Worm (Caenorhabditis elegans) whole organism, dauer: ENCODE measurements around the gene T07C12.10.
"Not testable (repeated sequence)": the region's sequence is repeated elsewhere in the genome, so short reads cannot be mapped to it uniquely, and the experiment has no call there.

Source experiments
- unc-62 ChIP-seq: sonication (generic microtip); optimal IDR thresholded peaks from 2 replicates; lab custom pipeline; 2017; ENCODE audit warnings: missing biosample characterization, missing genetic modification reagents, missing genetic modification characterization

T07C12.10 gene

ce11 chrV:9980731-9981483, 20.6 kb upstream of the T07C12.10 start, which contains the start of the genes ruvb-1 and tofu-1:
ruvb-1 (minus strand) TSS chrV:9980802.
tofu-1 (plus strand) TSS chrV:9981147.
- not testable (repeated sequence) for TF ChIP-seq unc-62 (GFP tag; lab: Kevin White, UChicago)

- TF ChIP-seq unc-62 (GFP tag; lab: Kevin White, UChicago) = no peak
These were observed 18.1 kb upstream of the T07C12.10 start for ce11 chrV:9978425-9978824.

ce11 chrV:9977211-9977610, 16.9 kb upstream of the T07C12.10 start:
- no peak for TF ChIP-seq unc-62 (GFP tag; lab: Kevin White, UChicago)

ce11 chrV:9976138-9976537, 15.9 kb upstream of the T07C12.10 start, which contains the start of gene unc-41:
unc-41 (minus strand) TSS chrV:9976238.
- no peak for TF ChIP-seq unc-62 (GFP tag; lab: Kevin White, UChicago)

- no peak for TF ChIP-seq unc-62 (GFP tag; lab: Kevin White, UChicago)
These were observed 14.0 kb upstream of the T07C12.10 start for ce11 chrV:9974264-9974663.

ce11 chrV:9970119-9970518, 9.8 kb upstream of the T07C12.10 start:
- no peak for TF ChIP-seq unc-62 (GFP tag; lab: Kevin White, UChicago)

ce11 chrV:9965891-9966290, 5.6 kb upstream of the T07C12.10 start:
- no peak for TF ChIP-seq unc-62 (GFP tag; lab: Kevin White, UChicago)

- TF ChIP-seq unc-62 (GFP tag; lab: Kevin White, UChicago) = no peak
These were observed 4.0 kb upstream of the T07C12.10 start for ce11 chrV:9964152-9964785.

- TF ChIP-seq unc-62 (GFP tag; lab: Kevin White, UChicago) = no peak
These were observed 2.6 kb upstream of the T07C12.10 start for ce11 chrV:9962916-9963315.

ce11 chrV:9962394-9962793, 2.1 kb upstream of the T07C12.10 start, which contains the start of gene madf-4:
madf-4 (minus strand) TSS chrV:9962494.
- no peak for TF ChIP-seq unc-62 (GFP tag; lab: Kevin White, UChicago)

- TF ChIP-seq unc-62 (GFP tag; lab: Kevin White, UChicago) = no peak
These were observed 1.6 kb downstream of the T07C12.10 start for ce11 chrV:9958654-9959053.

- no peak for TF ChIP-seq unc-62 (GFP tag; lab: Kevin White, UChicago)
These were observed 2.0 kb downstream of the T07C12.10 start, which contains the start of gene anmt-3 for ce11 chrV:9958231-9958630. anmt-3 (minus strand) TSS chrV:9958331.

ce11 chrV:9952396-9952795, 7.9 kb downstream of the T07C12.10 start, which contains the start of gene mam-5:
mam-5 (plus strand) TSS chrV:9952699.
- no peak for TF ChIP-seq unc-62 (GFP tag; lab: Kevin White, UChicago)

- no peak for TF ChIP-seq unc-62 (GFP tag; lab: Kevin White, UChicago)
These were observed 9.4 kb downstream of the T07C12.10 start, which contains the start of gene ttr-46 for ce11 chrV:9950861-9951260. ttr-46 (plus strand) TSS chrV:9951233.

- TF ChIP-seq unc-62 (GFP tag; lab: Kevin White, UChicago) = no peak
These were observed 11.4 kb downstream of the T07C12.10 start, which contains the start of gene nlp-58 for ce11 chrV:9948840-9949239. nlp-58 (minus strand) TSS chrV:9948940.

- TF ChIP-seq unc-62 (GFP tag; lab: Kevin White, UChicago) = no peak
These were observed 16.2 kb downstream of the T07C12.10 start, which contains the start of gene sre-28 for ce11 chrV:9944093-9944492. sre-28 (plus strand) TSS chrV:9944393.
